Worm (Caenorhabditis elegans): ENCODE measurements around the gene C15B12.2.

Gene C15B12.2

ce11 chrX:6462995-6463462, at the start of gene C15B12.2:
TSS of gene C15B12.2 (plus strand) at chrX:6463412.
- TF ChIP-seq tbx-9 (tag; optimal IDR thresholded peaks at IDR 0.05; ENCODE audit: borderline replicate concordance) (no peak), nhr-80 (tag; optimal IDR thresholded peaks at IDR 0.05) (peak; percentile 78), nfya-1 (tag; optimal IDR thresholded peaks at IDR 0.05; ENCODE audit: borderline replicate concordance, insufficient read depth) (no peak), egrh-3 (GFP tag; IDR thresholded peaks at IDR 0.05) (no peak), C06A6.2 (GFP tag; conservative IDR thresholded peaks at IDR 0.05) (no peak), mel-28 (tag; optimal IDR thresholded peaks at IDR 0.05; ENCODE audit: borderline replicate concordance) (no peak), zim-3 (tag; optimal IDR thresholded peaks at IDR 0.05) (no peak)

DNA sequence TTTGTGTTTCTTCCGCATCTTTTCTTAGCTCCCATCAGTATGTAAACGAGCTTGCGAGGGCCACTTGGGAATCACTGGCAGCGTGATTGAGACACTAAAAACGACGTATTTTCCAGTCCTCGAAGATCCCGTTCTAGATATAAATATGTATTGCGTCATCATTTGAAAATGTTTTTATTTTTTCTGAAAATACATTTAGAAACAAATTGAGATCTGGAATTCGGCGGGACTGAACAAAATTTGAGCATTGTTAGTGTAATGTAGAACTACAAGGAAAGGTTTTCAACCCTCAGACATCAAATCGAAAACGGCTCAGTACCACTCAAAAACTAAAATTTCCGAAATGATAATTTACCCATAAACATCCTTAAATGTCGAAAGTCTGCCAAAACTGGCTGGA, 49.6 kb upstream of the C15B12.2 start:
- no peak for TF ChIP-seq madf-8 (GFP tag; conservative IDR thresholded peaks at IDR 0.05)
- TF ChIP-seq attf-5 (GFP tag; optimal IDR thresholded peaks at IDR 0.05) = no peak
- TF ChIP-seq ceh-40 (GFP tag; IDR thresholded peaks at IDR 0.05) = no peak

DNA sequence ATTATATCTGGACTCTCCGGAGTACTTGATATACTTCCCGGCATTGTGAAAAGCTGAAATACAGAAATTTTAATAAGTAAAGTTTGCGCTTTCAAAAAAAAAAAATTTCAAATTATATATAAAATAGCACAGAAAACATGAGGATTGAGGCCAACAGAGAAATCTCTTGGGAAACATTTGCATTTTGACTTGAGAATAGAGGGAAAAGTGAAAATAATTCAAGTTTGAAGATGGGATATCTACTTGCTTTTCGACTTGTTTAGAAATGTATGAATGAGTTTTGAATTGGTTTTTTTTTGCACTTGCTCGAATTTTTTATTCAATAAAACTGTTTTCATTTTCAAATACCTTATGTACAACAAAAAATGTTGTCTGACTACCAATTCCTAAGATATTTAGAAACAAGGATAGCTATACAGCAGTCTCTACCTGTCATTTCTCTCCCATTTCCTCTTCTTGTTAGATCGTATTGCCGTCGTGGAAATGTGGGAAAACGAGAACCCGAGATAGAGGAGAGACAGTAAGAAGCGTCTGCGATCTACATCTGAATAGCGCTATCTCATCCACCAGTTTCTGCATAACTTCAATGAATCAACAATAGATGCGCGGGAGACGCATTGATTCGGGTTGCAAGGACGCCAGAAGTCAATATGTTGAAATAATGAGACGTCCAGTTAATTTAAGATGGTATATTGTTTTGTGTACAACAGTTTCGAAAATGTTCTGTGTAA, 46.7 kb upstream of the C15B12.2 start, which contains the start of gene T22E5.6:
TSS of gene T22E5.6 (minus strand) at position 51 of the 731 bp plus-strand sequence.
- TF ChIP-seq nhr-120 (GFP tag; IDR thresholded peaks at IDR 0.05) (no peak), tbx-9 (tag; optimal IDR thresholded peaks at IDR 0.05; ENCODE audit: borderline replicate concordance) (no peak), xnd-1 (tag; optimal IDR thresholded peaks at IDR 0.05) (no peak), unc-130 (GFP tag; optimal IDR thresholded peaks at IDR 0.05) (no peak), ceh-100 (GFP tag; IDR thresholded peaks at IDR 0.05) (no peak), him-1 (tag; optimal IDR thresholded peaks at IDR 0.05) (no peak), F23B12.7 (tag; optimal IDR thresholded peaks at IDR 0.05; ENCODE audit: insufficient read depth) (no peak), dox-1 (GFP tag; IDR thresholded peaks at IDR 0.05) (no peak), rec-8 (tag; optimal IDR thresholded peaks at IDR 0.05) (no peak), C17E4.6 (GFP tag; IDR thresholded peaks at IDR 0.05) (no peak), attf-3 (GFP tag; conservative IDR thresholded peaks at IDR 0.05) (no peak), lir-1 (GFP tag; conservative IDR thresholded peaks at IDR 0.05) (no peak), somi-1 (GFP tag; optimal IDR thresholded peaks at IDR 0.05) (no peak), repo-1 (tag; optimal IDR thresholded peaks at IDR 0.05) (no peak), F33H1.4 (GFP tag; IDR thresholded peaks at IDR 0.05) (no peak)

DNA sequence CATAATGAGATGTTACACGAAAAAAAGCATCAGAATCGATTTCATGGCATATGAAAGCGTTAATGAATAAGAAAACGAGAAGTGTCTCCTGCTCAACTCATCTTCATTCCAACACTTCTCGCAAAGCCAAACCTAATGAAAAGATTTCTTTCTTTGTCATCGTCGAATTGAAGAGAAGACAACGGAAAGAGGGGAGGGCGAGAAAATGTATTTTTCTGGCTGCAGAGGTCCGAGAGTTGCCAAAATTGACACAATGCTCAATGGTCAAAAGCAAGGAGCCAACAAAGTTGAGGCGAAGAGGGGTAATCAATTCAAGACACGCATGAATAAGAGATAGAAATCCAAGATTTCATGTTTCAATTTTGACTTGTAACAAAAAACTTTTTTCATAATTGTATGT, 44.1 kb upstream of the C15B12.2 start:
- TF ChIP-seq ztf-26 (tag; optimal IDR thresholded peaks at IDR 0.05) = no peak
- TF ChIP-seq ceh-91 (GFP tag; IDR thresholded peaks at IDR 0.05) = no peak
- no peak for TF ChIP-seq unc-62 (GFP tag; optimal IDR thresholded peaks at IDR 0.05)
- TF ChIP-seq ztf-3 (GFP tag; optimal IDR thresholded peaks at IDR 0.05) = no peak
- no peak for TF ChIP-seq snpc-1.3 (tag; optimal IDR thresholded peaks at IDR 0.05; ENCODE audit: insufficient read depth)
- no peak for TF ChIP-seq akir-1 (GFP tag; optimal IDR thresholded peaks at IDR 0.05)

ce11 chrX:6420681-6421080, 42.5 kb upstream of the C15B12.2 start, which contains the start of gene K10C2.12:
TSS of gene K10C2.12 (minus strand) at chrX:6420781.
- no peak for TF ChIP-seq cebp-2 (GFP tag; IDR thresholded peaks at IDR 0.05)
- no peak for TF ChIP-seq Y79H2A.3 (GFP tag; conservative IDR thresholded peaks at IDR 0.05)
- no peak for TF ChIP-seq snpc-3.4 (tag; optimal IDR thresholded peaks at IDR 0.05)
- no peak for TF ChIP-seq rec-8 (tag; optimal IDR thresholded peaks at IDR 0.05)
- no peak for TF ChIP-seq ztf-22 (GFP tag; optimal IDR thresholded peaks at IDR 0.05)
- no peak for TF ChIP-seq nhr-179 (tag; optimal IDR thresholded peaks at IDR 0.05)
- no peak for TF ChIP-seq fkh-3 (tag; optimal IDR thresholded peaks at IDR 0.05)
- no peak for TF ChIP-seq zim-3 (tag; optimal IDR thresholded peaks at IDR 0.05)
- no peak for TF ChIP-seq F37B4.10 (GFP tag; IDR thresholded peaks at IDR 0.05)
- no peak for TF ChIP-seq madf-10 (tag; optimal IDR thresholded peaks at IDR 0.05)
- no peak for TF ChIP-seq akir-1 (GFP tag; optimal IDR thresholded peaks at IDR 0.05)
- no peak for TF ChIP-seq sptf-2 (GFP tag; optimal IDR thresholded peaks at IDR 0.05)
- TF ChIP-seq lsy-27 (tag; optimal IDR thresholded peaks at IDR 0.05; ENCODE audit: borderline replicate concordance, insufficient read depth) = no peak
- no peak for TF ChIP-seq hrde-1 (tag; optimal IDR thresholded peaks at IDR 0.05; ENCODE audit: borderline replicate concordance)

Measured in whole organism, young adult.